Worm (Caenorhabditis elegans) whole organism, L4/young adult: ENCODE measurements around the gene sri-61.

ENCODE experiments used
- W03F9.2 ChIP-seq: fragments of 150-350 bp; optimal IDR thresholded peaks from 2 replicates; lab custom pipeline; 2014; ENCODE audit warnings: missing biosample characterization, missing genetic modification characterization
- dao-5 ChIP-seq: sonication (generic microtip); optimal IDR thresholded peaks from 2 replicates; lab custom pipeline; 2016; ENCODE audit warnings: missing genotype, missing genetic modification characterization, moderate library complexity, missing compliant biosample characterization
- him-1 ChIP-seq: sonication (generic microtip); optimal IDR thresholded peaks from 2 replicates; lab custom pipeline; 2016; ENCODE audit warnings: missing genotype, missing genetic modification reagents, missing genetic modification characterization, missing compliant biosample characterization

DNA sequence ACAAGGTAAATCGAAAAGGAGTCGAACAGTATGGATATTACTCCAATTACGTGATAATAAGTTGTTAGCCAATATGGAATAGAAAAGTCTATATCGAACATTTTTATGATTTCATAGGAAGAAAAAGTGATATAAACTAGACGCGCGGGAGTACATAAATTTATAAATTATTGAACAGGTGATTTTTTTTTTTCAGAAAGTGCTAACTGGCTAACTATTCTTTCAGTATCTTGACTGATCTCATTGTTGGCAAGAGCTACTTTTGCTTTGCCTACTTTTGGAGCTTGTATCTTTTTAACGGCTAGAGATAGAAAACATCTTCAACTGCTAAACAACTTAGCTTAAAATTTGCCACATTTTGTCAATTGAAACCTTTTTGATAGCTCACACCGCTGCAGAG is 2.6 kb upstream of the sri-61 start, which contains the start of gene sri-60:
- TF ChIP-seq him-1, result no peak
- no peak for TF ChIP-seq W03F9.2 (tag; lab: Kevin White, UChicago)
- TF ChIP-seq dao-5 (tag; lab: Kevin White, UChicago), result no peak
